Worm (Caenorhabditis elegans) whole organism, L3 larva: ENCODE measurements around the gene nhr-98.

Source experiments
- R02D3.7 ChIP-seq: fragments of 150-350 bp; optimal IDR thresholded peaks from 2 replicates; lab custom pipeline; 2014; ENCODE audit warnings: missing biosample characterization, missing genetic modification characterization
- ZK546.5 ChIP-seq: sonication (generic microtip); optimal IDR thresholded peaks from 2 replicates; lab custom pipeline; 2017; ENCODE audit warnings: missing biosample characterization, missing genetic modification characterization
- ama-1 ChIP-seq: fragments of 150-350 bp; optimal IDR thresholded peaks from 2 replicates; lab custom pipeline; 2018
- ceh-16 ChIP-seq: sonication (generic microtip); optimal IDR thresholded peaks from 2 replicates; lab custom pipeline; 2017; ENCODE audit warnings: missing biosample characterization, missing genetic modification characterization
- ceh-28 ChIP-seq: fragments of 150-350 bp; optimal IDR thresholded peaks from 2 replicates; lab custom pipeline; 2014; ENCODE audit warnings: missing biosample characterization, missing genetic modification reagents, missing genetic modification characterization
- ceh-82 ChIP-seq: fragments of 150-350 bp; optimal IDR thresholded peaks from 2 replicates; lab custom pipeline; 2014; ENCODE audit warnings: missing biosample characterization, missing genetic modification characterization
- ceh-9 ChIP-seq: sonication (generic microtip); optimal IDR thresholded peaks from 2 replicates; lab custom pipeline; 2018; ENCODE audit warnings: missing biosample characterization, missing genetic modification characterization
- daf-12 ChIP-seq: fragments of 150-350 bp; optimal IDR thresholded peaks from 2 replicates; lab custom pipeline; 2014; ENCODE audit warnings: missing biosample characterization, missing genetic modification reagents, missing genetic modification characterization
- egl-5 ChIP-seq: fragments of 150-350 bp; optimal IDR thresholded peaks from 2 replicates; lab custom pipeline; 2017; ENCODE audit warnings: missing biosample characterization, missing genetic modification reagents, missing genetic modification characterization, inconsistent platforms
- elt-1 ChIP-seq: fragments of 150-350 bp; optimal IDR thresholded peaks from 2 replicates; lab custom pipeline; 2014; ENCODE audit warnings: missing biosample characterization, missing genetic modification characterization
- elt-2 ChIP-seq: sonication (generic microtip); optimal IDR thresholded peaks from 2 replicates; lab custom pipeline; 2016; ENCODE audit warnings: missing genetic modification reagents, mild to moderate bottlenecking, missing genetic modification characterization, missing compliant biosample characterization
- eor-1 ChIP-seq, 2 experiments: fragments of 150-350 bp; optimal IDR thresholded peaks; 2 replicates each; lab custom pipeline; 2014 to 2018; ENCODE audit warnings: missing biosample characterization in 2 of 2, missing genetic modification characterization in 2 of 2
- fkh-2 ChIP-seq: fragments of 150-350 bp; optimal IDR thresholded peaks from 2 replicates; lab custom pipeline; 2014; ENCODE audit warnings: missing biosample characterization, missing genetic modification reagents, missing genetic modification characterization
- fos-1 ChIP-seq: fragments of 150-350 bp; optimal IDR thresholded peaks from 2 replicates; lab custom pipeline; 2014; ENCODE audit warnings: missing biosample characterization, missing genetic modification characterization
- jun-1 ChIP-seq: fragments of 150-350 bp; optimal IDR thresholded peaks from 2 replicates; lab custom pipeline; 2014; ENCODE audit warnings: missing biosample characterization, missing genetic modification reagents, missing genetic modification characterization
- lin-39 ChIP-seq: fragments of 150-350 bp; optimal IDR thresholded peaks from 2 replicates; lab custom pipeline; 2018; ENCODE audit warnings: missing biosample characterization, missing genetic modification reagents, missing genetic modification characterization
- lsy-12 ChIP-seq: sonication (generic microtip); optimal IDR thresholded peaks from 2 replicates; lab custom pipeline; 2016; ENCODE audit warnings: mild to moderate bottlenecking, missing genetic modification characterization, missing compliant biosample characterization
- mdl-1 ChIP-seq: fragments of 150-350 bp; optimal IDR thresholded peaks from 2 replicates; lab custom pipeline; 2014; ENCODE audit warnings: missing biosample characterization, missing genetic modification characterization
- nfya-1 ChIP-seq: sonication (generic microtip); optimal IDR thresholded peaks from 2 replicates; lab custom pipeline; 2017; ENCODE audit warnings: missing genetic modification characterization, mild to moderate bottlenecking, missing compliant biosample characterization, antibody characterized with exemption, moderate library complexity; ENCODE audit not compliant: insufficient read depth
- nhr-23 ChIP-seq: fragments of 150-350 bp; optimal IDR thresholded peaks from 2 replicates; lab custom pipeline; 2014; ENCODE audit warnings: missing biosample characterization, missing genetic modification reagents, missing genetic modification characterization
- nhr-237 ChIP-seq: fragments of 150-350 bp; optimal IDR thresholded peaks from 2 replicates; lab custom pipeline; 2014; ENCODE audit warnings: missing biosample characterization, missing genetic modification characterization
- nhr-25 ChIP-seq: sonication (generic microtip); optimal IDR thresholded peaks from 2 replicates; lab custom pipeline; 2017; ENCODE audit warnings: missing biosample characterization, missing genetic modification characterization
- nhr-28 ChIP-seq: fragments of 150-350 bp; optimal IDR thresholded peaks from 2 replicates; lab custom pipeline; 2014; ENCODE audit warnings: missing biosample characterization, missing genetic modification characterization
- nhr-43 ChIP-seq: sonication (generic microtip); optimal IDR thresholded peaks from 2 replicates; lab custom pipeline; 2016; ENCODE audit warnings: mild to moderate bottlenecking, missing genetic modification characterization, missing compliant biosample characterization; ENCODE audit not compliant: poor library complexity, severe bottlenecking
- nhr-76 ChIP-seq: fragments of 150-350 bp; sonication (generic microtip); optimal IDR thresholded peaks from 5 replicates; lab custom pipeline; 2014; ENCODE audit warnings: missing biosample characterization, missing genetic modification characterization
- nhr-77 ChIP-seq: fragments of 150-350 bp; optimal IDR thresholded peaks from 2 replicates; lab custom pipeline; 2014; ENCODE audit warnings: missing biosample characterization, missing genetic modification characterization
- pha-4 ChIP-seq: fragments of 150-350 bp; optimal IDR thresholded peaks from 2 replicates; lab custom pipeline; 2014; ENCODE audit warnings: missing biosample characterization, missing genetic modification reagents, missing genetic modification characterization
- pqm-1 ChIP-seq: fragments of 150-350 bp; optimal IDR thresholded peaks from 2 replicates; lab custom pipeline; 2017; ENCODE audit warnings: missing biosample characterization, missing genetic modification characterization, inconsistent platforms
- snpc-4 ChIP-seq: fragments of 150-350 bp; optimal IDR thresholded peaks from 2 replicates; lab custom pipeline; 2014; ENCODE audit warnings: missing biosample characterization, missing genetic modification characterization
- tbx-2 ChIP-seq: sonication (generic microtip); optimal IDR thresholded peaks from 2 replicates; lab custom pipeline; 2016; ENCODE audit warnings: mild to moderate bottlenecking, missing genetic modification characterization, missing compliant biosample characterization
- unc-39 ChIP-seq: sonication (generic microtip); optimal IDR thresholded peaks from 4 replicates; lab custom pipeline; 2017; ENCODE audit warnings: missing biosample characterization, missing genetic modification characterization

The nhr-98 gene

ce11 chrV:474516-474915 lies 20.8 kb downstream of the nhr-98 start, which contains the start of gene nhr-99:
nhr-99 (plus strand) TSS chrV:474778.
- TF ChIP-seq lin-39 (no peak), unc-39 (tag; lab: Kevin White, UChicago) (no peak), egl-5 (tag; lab: Kevin White, UChicago) (no peak), jun-1 (tag; lab: Kevin White, UChicago) (peak; percentile 62), elt-2 (tag; lab: Kevin White, UChicago) (peak; percentile 73), pqm-1 (tag; lab: Kevin White, UChicago) (peak; percentile 85), pha-4 (tag; lab: Kevin White, UChicago) (peak; percentile 38)
- TF ChIP-seq, all 47 proteins: peak for 4

ce11 chrV:477664-478212 lies 24.1 kb downstream of the nhr-98 start, which contains the start of gene nhr-55:
nhr-55 (plus strand) TSS chrV:478162.
- TF ChIP-seq nhr-237 (tag; lab: Kevin White, UChicago) (no peak), nhr-23 (tag; lab: Kevin White, UChicago) (no peak), nhr-76 (tag; lab: Kevin White, UChicago) (no peak), elt-2 (tag; lab: Kevin White, UChicago) (peak; percentile 82), pha-4 (tag; lab: Kevin White, UChicago) (peak; percentile 70), nfya-1 (tag; lab: Kevin White, UChicago) (no peak), nhr-28 (tag; lab: Kevin White, UChicago) (no peak), pqm-1 (tag; lab: Kevin White, UChicago) (peak; percentile 90), fos-1 (no peak), jun-1 (tag; lab: Kevin White, UChicago) (peak; percentile 56)

- TF ChIP-seq tbx-2 (no peak), mdl-1 (tag; lab: Kevin White, UChicago) (no peak), snpc-4 (no peak), nhr-43 (tag; lab: Kevin White, UChicago) (no peak), ama-1 (lab: Kevin White, UChicago) (no peak), ZK546.5 (tag; lab: Kevin White, UChicago) (no peak), elt-1 (tag; lab: Kevin White, UChicago) (no peak), R02D3.7 (tag; lab: Kevin White, UChicago) (no peak), unc-39 (tag; lab: Kevin White, UChicago) (no peak), ceh-16 (tag; lab: Kevin White, UChicago) (no peak), lsy-12 (tag; lab: Kevin White, UChicago) (no peak)
Observed at ce11 chrV:479046-479445, 25.4 kb downstream of the nhr-98 start.

ce11 chrV:482860-483259 lies 29.2 kb downstream of the nhr-98 start:
- TF ChIP-seq pqm-1 (tag; lab: Kevin White, UChicago) = peak; percentile 0
- peak; percentile 74 for TF ChIP-seq nfya-1 (tag; lab: Kevin White, UChicago)
- TF ChIP-seq ZK546.5 (tag; lab: Kevin White, UChicago) = no peak
- TF ChIP-seq nhr-43 (tag; lab: Kevin White, UChicago) = no peak

ce11 chrV:483289-483795 lies 29.7 kb downstream of the nhr-98 start, which contains the start of gene nhr-130:
nhr-130 (minus strand) TSS chrV:483339.
- no peak for TF ChIP-seq nhr-23 (tag; lab: Kevin White, UChicago)
- TF ChIP-seq jun-1 (tag; lab: Kevin White, UChicago) = no peak
- no peak for TF ChIP-seq ZK546.5 (tag; lab: Kevin White, UChicago)
- TF ChIP-seq nhr-25 (tag; lab: Kevin White, UChicago) = no peak
- TF ChIP-seq ceh-28 (tag; lab: Kevin White, UChicago) = no peak
- TF ChIP-seq daf-12 (tag; lab: Kevin White, UChicago) = no peak
- TF ChIP-seq eor-1 (tag; optimal IDR thresholded peaks at IDR 0.05; lab: Kevin White, UChicago) = no peak
- TF ChIP-seq ceh-9 (tag; lab: Kevin White, UChicago) = no peak
- TF ChIP-seq ceh-82 = no peak
- peak; percentile 20 for TF ChIP-seq pha-4 (tag; lab: Kevin White, UChicago)
- TF ChIP-seq nhr-77 (tag; lab: Kevin White, UChicago) = no peak
- no peak for TF ChIP-seq fos-1
- no peak for TF ChIP-seq egl-5 (tag; lab: Kevin White, UChicago)
- no peak for TF ChIP-seq ceh-16 (tag; lab: Kevin White, UChicago)
- peak; percentile 90 for TF ChIP-seq elt-2 (tag; lab: Kevin White, UChicago)
- peak; percentile 77 for TF ChIP-seq pqm-1 (tag; lab: Kevin White, UChicago)
- no peak for TF ChIP-seq fkh-2 (tag; lab: Kevin White, UChicago)
